Fruit fly (Drosophila melanogaster) whole organism, embryonic: ENCODE results near the gene CG18233.

ENCODE experiments used
- CG1024 ChIP-seq: fragments of 200-800 bp; sonication (Bioruptor generic); IDR thresholded peaks from 2 replicates; pipeline ENCODE4 v1.3.6; 2022; ENCODE audit warnings: missing biosample characterization, missing genetic modification characterization
- CG14050 ChIP-seq: fragments of 200-800 bp; sonication (Bioruptor generic); IDR thresholded peaks from 3 replicates; pipeline ENCODE4 v1.3.6; 2022; ENCODE audit warnings: missing biosample characterization, missing genetic modification characterization
- CG2712 ChIP-seq: fragments of 200-800 bp; optimal IDR thresholded peaks from 3 replicates; lab custom pipeline; 2019; ENCODE audit warnings: missing biosample characterization, mild to moderate bottlenecking, missing genetic modification characterization, moderate library complexity
- CG3281 ChIP-seq: fragments of 200-800 bp; sonication (Bioruptor generic); optimal IDR thresholded peaks from 3 replicates; lab custom pipeline; 2017; ENCODE audit warnings: missing biosample characterization, mild to moderate bottlenecking, missing genetic modification characterization
- CG33557 ChIP-seq: fragments of 200-800 bp; sonication (Bioruptor generic); optimal IDR thresholded peaks from 2 replicates; lab custom pipeline; 2019; ENCODE audit warnings: missing biosample characterization, mild to moderate bottlenecking, missing genetic modification characterization, moderate library complexity
- CG43689 ChIP-seq: fragments of 200-800 bp; sonication (Bioruptor generic); IDR thresholded peaks from 2 replicates; pipeline ENCODE4 v1.3.6; 2022; ENCODE audit warnings: missing biosample characterization, missing genetic modification characterization
- CG6765 ChIP-seq: fragments of 200-800 bp; sonication (Bioruptor generic); optimal IDR thresholded peaks from 3 replicates; lab custom pipeline; 2017; ENCODE audit warnings: missing biosample characterization, mild to moderate bottlenecking, missing genetic modification characterization
- Ets97D ChIP-seq: fragments of 200-800 bp; sonication (Bioruptor generic); optimal IDR thresholded peaks from 3 replicates; lab custom pipeline; 2016; ENCODE audit warnings: missing biosample characterization, missing genetic modification characterization
- Hand ChIP-seq: fragments of 200-800 bp; sonication (Bioruptor generic); optimal IDR thresholded peaks from 2 replicates; lab custom pipeline; 2017; ENCODE audit warnings: mild to moderate bottlenecking, missing biosample characterization, missing genetic modification reagents, missing genetic modification characterization
- Kr ChIP-seq: fragments of 200-800 bp; sonication (Bioruptor generic); optimal IDR thresholded peaks from 2 replicates; lab custom pipeline; 2017; ENCODE audit warnings: missing biosample characterization, mild to moderate bottlenecking, missing genetic modification characterization
- Nf-YB ChIP-seq: fragments of 200-800 bp; sonication (Bioruptor generic); optimal IDR thresholded peaks from 3 replicates; lab custom pipeline; 2019; ENCODE audit warnings: missing biosample characterization, mild to moderate bottlenecking, missing genetic modification characterization, moderate library complexity
- Sry-β ChIP-seq: fragments of 200-800 bp; sonication (Bioruptor generic); optimal IDR thresholded peaks from 2 replicates; lab custom pipeline; 2018; ENCODE audit warnings: missing biosample characterization, mild to moderate bottlenecking, missing genetic modification characterization, moderate library complexity
- ase ChIP-seq: fragments of 200-800 bp; sonication (Bioruptor generic); IDR thresholded peaks from 3 replicates; pipeline ENCODE4 v1.3.6; 2022; ENCODE audit warnings: missing biosample characterization, missing genetic modification characterization
- sna ChIP-seq: fragments of 200-800 bp; sonication (Bioruptor generic); IDR thresholded peaks from 2 replicates; pipeline ENCODE4 v1.3.6; 2022; ENCODE audit warnings: missing biosample characterization, missing genetic modification characterization; ENCODE audit not compliant: partially characterized antibody

DNA sequence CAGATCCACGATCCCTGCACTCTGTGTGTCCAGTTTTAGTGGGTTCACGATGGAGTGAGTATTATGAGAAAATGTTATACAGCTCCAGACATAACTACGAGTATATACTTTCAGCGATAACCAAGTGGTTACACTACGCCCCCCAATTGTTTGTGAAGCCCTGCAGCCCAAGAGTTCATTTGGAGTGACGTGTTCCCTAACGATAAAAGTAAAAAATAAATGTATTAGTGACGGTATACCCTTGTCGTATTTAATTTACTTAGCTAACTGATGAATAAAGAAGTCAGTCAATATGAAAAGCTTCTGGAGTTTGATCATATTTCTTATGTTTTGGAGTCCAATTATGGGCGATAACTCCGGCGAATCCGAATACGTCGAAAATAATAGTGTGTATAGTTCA is 1.9 kb downstream of the CG18233 start, which contains the start of gene CG18231:
- TF ChIP-seq CG6765 (no peak), CG14050 (GFP tag; lab: Robert Waterston, UW) (no peak), CG2712 (tag; lab: Kevin White, UChicago) (no peak), Hand (GFP tag; lab: Kevin White, UChicago) (no peak), Ets97D (no peak), CG1024 (GFP tag; lab: Robert Waterston, UW) (no peak), ase (GFP tag; lab: Robert Waterston, UW) (no peak), CG43689 (GFP tag; lab: Robert Waterston, UW) (no peak), sna (no peak), Kr (GFP tag; lab: Kevin White, UChicago) (no peak), CG33557 (no peak), CG3281 (no peak), Nf-YB (GFP tag; lab: Kevin White, UChicago) (no peak), Sry-β (GFP tag; lab: Kevin White, UChicago) (no peak)
